Worm (Caenorhabditis elegans): ENCODE measurements around the gene srd-7.

The srd-7 gene

DNA sequence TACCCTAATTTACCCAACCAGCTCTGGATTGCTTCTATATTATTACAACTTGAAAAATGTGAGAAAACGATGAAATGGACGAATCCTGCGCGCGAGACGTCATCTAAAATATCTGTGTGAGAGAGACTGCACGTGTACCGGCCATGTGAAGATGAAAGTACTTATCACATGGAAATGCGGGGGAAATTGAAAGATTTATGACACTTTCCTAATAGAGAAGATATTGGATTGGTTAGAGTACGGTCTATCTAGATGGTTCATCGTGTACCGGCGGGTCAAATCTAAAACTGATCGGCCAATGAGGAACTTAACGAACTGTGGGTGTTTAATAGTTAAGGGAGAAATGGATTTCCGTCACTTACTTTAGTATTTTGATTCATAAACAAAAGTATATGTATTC is 4.6 kb downstream of the srd-7 start:
- TF ChIP-seq efl-1 (optimal IDR thresholded peaks at IDR 0.05): no peak
- peak in 1 of 2 experiments; percentile 89 for TF ChIP-seq efl-1 (GFP tag; optimal IDR thresholded peaks at IDR 0.05 in 1 of 2)
- TF ChIP-seq lin-14 (GFP tag; optimal IDR thresholded peaks at IDR 0.05): peak; percentile 66
- TF ChIP-seq unc-130 (tag; optimal IDR thresholded peaks at IDR 0.05): peak; percentile 29
- peak; percentile 65 for TF ChIP-seq nhr-19 (GFP tag; conservative IDR thresholded peaks at IDR 0.05)
- TF ChIP-seq nhr-47 (tag; optimal IDR thresholded peaks at IDR 0.05): peak; percentile 22
- TF ChIP-seq unc-86 (tag; optimal IDR thresholded peaks at IDR 0.05): no peak
- peak; percentile 20 for TF ChIP-seq C16A3.4 (tag; optimal IDR thresholded peaks at IDR 0.05)
- no peak for TF ChIP-seq ces-1 (GFP tag; optimal IDR thresholded peaks at IDR 0.05)
- TF ChIP-seq tbx-2 (tag; optimal IDR thresholded peaks at IDR 0.05): peak; percentile 62
- peak; percentile 38; the same call in 1 of the 2 replicates for TF ChIP-seq grh-1 (GFP tag; IDR thresholded peaks at IDR 0.05)
- no peak for TF ChIP-seq ceh-90 (tag; optimal IDR thresholded peaks at IDR 0.05)
- peak in 1 of 2 experiments; percentile 62 for TF ChIP-seq lin-35 (GFP tag; optimal IDR thresholded peaks at IDR 0.05)
- TF ChIP-seq lsy-2 (tag; optimal IDR thresholded peaks at IDR 0.05): peak in 1 of 2 experiments; percentile 61
- no peak for TF ChIP-seq unc-62 (GFP tag; optimal IDR thresholded peaks at IDR 0.05)
- TF ChIP-seq blmp-1 (tag; optimal IDR thresholded peaks at IDR 0.05): peak; percentile 97
- peak; percentile 62 for TF ChIP-seq snu-23 (GFP tag; optimal IDR thresholded peaks at IDR 0.05)
- TF ChIP-seq nhr-90 (tag; optimal IDR thresholded peaks at IDR 0.05; ENCODE audit: poor library complexity): peak; percentile 75
- TF ChIP-seq nhr-85 (tag): peak; percentile 95
- peak; percentile 78 for TF ChIP-seq nhr-71 (tag; optimal IDR thresholded peaks at IDR 0.05)
- no peak for TF ChIP-seq nhr-28 (tag; optimal IDR thresholded peaks at IDR 0.05)
- peak in 1 of 2 experiments; percentile 93 for TF ChIP-seq mdl-1 (tag; optimal IDR thresholded peaks at IDR 0.05)
- TF ChIP-seq xbp-1 (tag; optimal IDR thresholded peaks at IDR 0.05): no peak
- TF ChIP-seq fkh-10 (GFP tag; optimal IDR thresholded peaks at IDR 0.05): no peak
- no peak for TF ChIP-seq tlp-1 (tag; optimal IDR thresholded peaks at IDR 0.05)
- peak in 3 of 6 experiments; percentile 69 to 95 (median 93) for TF ChIP-seq elt-3 (tag; optimal IDR thresholded peaks at IDR 0.05)
- TF ChIP-seq nhr-20 (tag; optimal IDR thresholded peaks at IDR 0.05): peak; percentile 88

DNA sequence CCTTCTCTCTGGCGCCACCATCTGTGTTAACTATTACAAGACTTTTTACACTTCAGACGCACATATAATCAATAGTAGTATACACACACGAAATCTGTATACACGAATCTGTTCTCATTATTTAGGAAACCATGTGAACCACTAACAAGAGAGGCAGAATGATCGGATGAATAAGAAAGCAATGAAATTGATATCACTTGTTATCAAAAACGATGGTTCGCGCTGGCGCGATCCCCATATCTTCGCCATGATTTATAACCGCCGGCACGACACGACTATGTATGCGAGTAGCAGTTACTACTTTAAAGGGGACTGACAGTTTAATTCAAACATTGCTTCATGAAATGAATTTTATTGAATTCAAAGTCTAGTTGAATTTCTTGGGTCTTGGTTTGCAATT is 5.3 kb downstream of the srd-7 start:
- TF ChIP-seq lsy-2 (tag; optimal IDR thresholded peaks at IDR 0.05) (no peak), ceh-88 (GFP tag; IDR thresholded peaks at IDR 0.05) (no peak), snu-23 (GFP tag; optimal IDR thresholded peaks at IDR 0.05) (peak; percentile 18), vab-15 (tag; optimal IDR thresholded peaks at IDR 0.05) (no peak), C34B4.2 (tag; optimal IDR thresholded peaks at IDR 0.05) (no peak), nhr-28 (tag; optimal IDR thresholded peaks at IDR 0.05) (no peak), F16B12.6 (tag; optimal IDR thresholded peaks at IDR 0.05) (no peak), nhr-11 (tag; optimal IDR thresholded peaks at IDR 0.05) (no peak), nhr-12 (tag; optimal IDR thresholded peaks at IDR 0.05) (no peak), unc-98 (GFP tag; IDR thresholded peaks at IDR 0.05) (no peak), nhr-71 (tag; optimal IDR thresholded peaks at IDR 0.05) (peak; percentile 2), lin-35 (GFP tag; optimal IDR thresholded peaks at IDR 0.05) (no peak), blmp-1 (tag; optimal IDR thresholded peaks at IDR 0.05) (peak; percentile 74), elt-3 (tag; optimal IDR thresholded peaks at IDR 0.05) (peak in 3 of 6 experiments; percentile 24 to 83 (median 34)), fkh-8 (tag; optimal IDR thresholded peaks at IDR 0.05) (no peak), hlh-4 (tag; optimal IDR thresholded peaks at IDR 0.05) (no peak), pax-3 (tag; optimal IDR thresholded peaks at IDR 0.05) (no peak), ces-1 (GFP tag; optimal IDR thresholded peaks at IDR 0.05) (no peak), nhr-84 (tag; optimal IDR thresholded peaks at IDR 0.05) (no peak), aha-1 (tag; optimal IDR thresholded peaks at IDR 0.05) (no peak), nhr-77 (tag; optimal IDR thresholded peaks at IDR 0.05) (no peak), ceh-63 (GFP tag; optimal IDR thresholded peaks at IDR 0.05) (no peak), hlh-17 (GFP tag; optimal IDR thresholded peaks at IDR 0.05; ENCODE audit: borderline replicate concordance) (no peak), lin-14 (GFP tag; optimal IDR thresholded peaks at IDR 0.05) (peak; percentile 8), pqm-1 (tag; optimal IDR thresholded peaks at IDR 0.05) (no peak), dpl-1 (GFP tag; optimal IDR thresholded peaks at IDR 0.05) (no peak), irx-1 (tag; optimal IDR thresholded peaks at IDR 0.05) (no peak), unc-130 (tag; optimal IDR thresholded peaks at IDR 0.05) (no peak), ama-1 (optimal IDR thresholded peaks at IDR 0.05) (no peak), mef-2 (tag; optimal IDR thresholded peaks at IDR 0.05) (no peak), lin-39 (tag; optimal IDR thresholded peaks at IDR 0.05) (no peak), nhr-76 (tag; optimal IDR thresholded peaks at IDR 0.05) (no peak), C04F5.9 (tag; optimal IDR thresholded peaks at IDR 0.05) (no peak), rnt-1 (tag; optimal IDR thresholded peaks at IDR 0.05) (no peak), egl-27 (tag; optimal IDR thresholded peaks at IDR 0.05) (no peak)

Measured in whole organism, L1 larva.